Worm (Caenorhabditis elegans) whole organism, L1 larva: Measurements from ENCODE around the gene ssq-3.

Source experiments
- C04F5.9 ChIP-seq: sonication (generic microtip); optimal IDR thresholded peaks from 2 replicates; lab custom pipeline; 2016; ENCODE audit warnings: missing genetic modification characterization, missing compliant biosample characterization
- C34B4.2 ChIP-seq: sonication (generic microtip); optimal IDR thresholded peaks from 2 replicates; lab custom pipeline; 2017; ENCODE audit warnings: mild to moderate bottlenecking, missing genetic modification characterization, missing compliant biosample characterization
- F16B12.6 ChIP-seq: fragments of 150-350 bp; optimal IDR thresholded peaks from 2 replicates; lab custom pipeline; 2014; ENCODE audit warnings: missing biosample characterization, missing genetic modification characterization
- Y116A8C.19 ChIP-seq: sonication (generic microtip); optimal IDR thresholded peaks from 2 replicates; lab custom pipeline; 2016; ENCODE audit warnings: missing compliant biosample characterization, missing genetic modification characterization, borderline replicate concordance
- alr-1 ChIP-seq: fragments of 200-800 bp; sonication (Bioruptor generic); optimal IDR thresholded peaks from 2 replicates; lab custom pipeline; 2018; ENCODE audit warnings: borderline replicate concordance, mild to moderate bottlenecking, missing genetic modification characterization, missing compliant biosample characterization
- blmp-1 ChIP-seq: fragments of 150-350 bp; optimal IDR thresholded peaks from 2 replicates; lab custom pipeline; 2014; ENCODE audit warnings: missing biosample characterization, missing genetic modification characterization
- ceh-8 ChIP-seq: fragments of 200-800 bp; sonication (Bioruptor generic); optimal IDR thresholded peaks from 2 replicates; lab custom pipeline; 2018; ENCODE audit warnings: mild to moderate bottlenecking, missing genetic modification characterization, moderate library complexity, missing compliant biosample characterization
- dpl-1 ChIP-seq, 3 experiments: fragments of 150-350 bp in 2 of 3; sonication (generic microtip) in 1 of 3; optimal IDR thresholded peaks; 2 replicates each; lab custom pipeline; 2014 to 2017; ENCODE audit warnings: missing biosample characterization in 3 of 3, missing genetic modification characterization in 3 of 3, missing genetic modification reagents in 3 of 3
- efl-1 ChIP-seq, 4 experiments: fragments of 150-350 bp; optimal IDR thresholded peaks in 3 of 4; peaks in 1 of 4; 1 replicate in 1 of 4; 2 replicates in 3 of 4; lab custom pipeline; 2014; ENCODE audit warnings: missing biosample characterization in 2 of 4, missing genetic modification characterization in 2 of 4, missing genetic modification reagents in 2 of 4
- efl-3 ChIP-seq: fragments of 200-800 bp; sonication (Bioruptor generic); optimal IDR thresholded peaks from 2 replicates; lab custom pipeline; 2018; ENCODE audit warnings: mild to moderate bottlenecking, missing genetic modification characterization, missing compliant biosample characterization
- egl-13 ChIP-seq: sonication (generic microtip); optimal IDR thresholded peaks from 2 replicates; lab custom pipeline; 2016; ENCODE audit warnings: missing genotype, missing genetic modification reagents, missing genetic modification characterization, missing compliant biosample characterization
- egl-27 ChIP-seq, 2 experiments: fragments of 150-350 bp in 1 of 2; sonication (generic microtip); optimal IDR thresholded peaks; 3 replicates each; lab custom pipeline; 2017 to 2018; ENCODE audit warnings: missing biosample characterization in 2 of 2, missing genetic modification characterization in 2 of 2, missing genetic modification reagents in 2 of 2
- elt-2 ChIP-seq: sonication (generic microtip); optimal IDR thresholded peaks from 2 replicates; lab custom pipeline; 2016; ENCODE audit warnings: missing genetic modification characterization, mild to moderate bottlenecking, inconsistent platforms, missing compliant biosample characterization, missing genetic modification reagents
- elt-3 ChIP-seq, 6 experiments: fragments of 150-350 bp in 1 of 6; sonication (generic microtip); optimal IDR thresholded peaks; 2 replicates each; lab custom pipeline; 2017 to 2018; ENCODE audit warnings: missing biosample characterization in 6 of 6, missing genetic modification characterization in 6 of 6, inconsistent platforms in 1 of 6
- ets-5 ChIP-seq: fragments of 200-800 bp; sonication (Bioruptor generic); IDR thresholded peaks from 2 replicates; pipeline ENCODE4 v1.3.6; 2022; ENCODE audit warnings: missing genetic modification characterization, missing compliant biosample characterization
- fkh-4 ChIP-seq: sonication (generic microtip); optimal IDR thresholded peaks from 2 replicates; lab custom pipeline; 2016; ENCODE audit warnings: missing compliant biosample characterization, missing genetic modification characterization, borderline replicate concordance
- fos-1 ChIP-seq: fragments of 150-350 bp; optimal IDR thresholded peaks from 2 replicates; lab custom pipeline; 2014; ENCODE audit warnings: missing biosample characterization, missing genetic modification characterization
- grh-1 ChIP-seq: fragments of 200-800 bp; sonication (Bioruptor generic); IDR thresholded peaks from 2 replicates; pipeline ENCODE4 v1.3.6; 2022; ENCODE audit warnings: missing genetic modification reagents, missing genetic modification characterization, missing compliant biosample characterization
- hlh-17 ChIP-seq: fragments of 200-800 bp; sonication (Bioruptor generic); optimal IDR thresholded peaks from 2 replicates; lab custom pipeline; 2018; ENCODE audit warnings: missing genetic modification characterization, mild to moderate bottlenecking, missing compliant biosample characterization, moderate library complexity, borderline replicate concordance
- isw-1 ChIP-seq: fragments of 200-800 bp; sonication (Bioruptor generic); IDR thresholded peaks from 2 replicates; pipeline ENCODE4 v1.3.6; 2022; ENCODE audit warnings: missing genetic modification characterization, missing compliant biosample characterization
- jun-1 ChIP-seq: fragments of 150-350 bp; optimal IDR thresholded peaks from 2 replicates; lab custom pipeline; 2014; ENCODE audit warnings: missing biosample characterization, missing genetic modification reagents, missing genetic modification characterization
- lin-13 ChIP-seq: fragments of 150-350 bp; optimal IDR thresholded peaks from 2 replicates; lab custom pipeline; 2014; ENCODE audit warnings: missing biosample characterization, missing genetic modification reagents, missing genetic modification characterization
- lin-14 ChIP-seq: fragments of 200-800 bp; sonication (Bioruptor generic); optimal IDR thresholded peaks from 2 replicates; lab custom pipeline; 2018; ENCODE audit warnings: mild to moderate bottlenecking, missing genetic modification characterization, moderate library complexity, missing compliant biosample characterization
- lin-15B ChIP-seq: fragments of 150-350 bp; sonication (generic microtip); optimal IDR thresholded peaks from 3 replicates; lab custom pipeline; 2014; ENCODE audit warnings: missing biosample characterization, missing genetic modification characterization
- lin-35 ChIP-seq, 2 experiments: fragments of 150-350 bp; optimal IDR thresholded peaks; 2 replicates each; lab custom pipeline; 2014; ENCODE audit warnings: missing biosample characterization in 2 of 2, missing genetic modification characterization in 2 of 2, missing genetic modification reagents in 2 of 2
- lin-39 ChIP-seq: fragments of 150-350 bp; optimal IDR thresholded peaks from 2 replicates; lab custom pipeline; 2014; ENCODE audit warnings: missing biosample characterization, missing genetic modification reagents, missing genetic modification characterization
- lsy-2 ChIP-seq, 2 experiments: fragments of 150-350 bp; optimal IDR thresholded peaks; 2 replicates each; lab custom pipeline; 2014; ENCODE audit warnings: missing biosample characterization in 2 of 2, missing genetic modification characterization in 2 of 2
- mdl-1 ChIP-seq, 2 experiments: fragments of 150-350 bp; optimal IDR thresholded peaks; 2 replicates each; lab custom pipeline; 2014 to 2017; ENCODE audit warnings: missing biosample characterization in 2 of 2, missing genetic modification characterization in 2 of 2, inconsistent platforms in 1 of 2
- mef-2 ChIP-seq: fragments of 150-350 bp; optimal IDR thresholded peaks from 2 replicates; lab custom pipeline; 2014; ENCODE audit warnings: missing biosample characterization, missing genetic modification characterization
- nhr-12 ChIP-seq: sonication (generic microtip); optimal IDR thresholded peaks from 2 replicates; lab custom pipeline; 2017; ENCODE audit warnings: missing biosample characterization, missing genetic modification characterization
- nhr-20 ChIP-seq: sonication (generic microtip); optimal IDR thresholded peaks from 2 replicates; lab custom pipeline; 2016; ENCODE audit warnings: mild to moderate bottlenecking, missing genetic modification characterization, missing compliant biosample characterization
- nhr-47 ChIP-seq: sonication (generic microtip); optimal IDR thresholded peaks from 2 replicates; lab custom pipeline; 2016; ENCODE audit warnings: mild to moderate bottlenecking, missing genetic modification characterization, moderate library complexity, missing compliant biosample characterization
- nhr-71 ChIP-seq: sonication (generic microtip); optimal IDR thresholded peaks from 2 replicates; lab custom pipeline; 2016; ENCODE audit warnings: mild to moderate bottlenecking, missing genetic modification characterization, moderate library complexity, missing compliant biosample characterization
- nhr-84 ChIP-seq: sonication (generic microtip); optimal IDR thresholded peaks from 2 replicates; lab custom pipeline; 2017; ENCODE audit warnings: missing biosample characterization, missing genetic modification characterization
- nhr-90 ChIP-seq: sonication (generic microtip); optimal IDR thresholded peaks from 2 replicates; lab custom pipeline; 2016; ENCODE audit warnings: mild to moderate bottlenecking, missing genetic modification characterization, missing compliant biosample characterization; ENCODE audit not compliant: poor library complexity
- pax-3 ChIP-seq: fragments of 200-800 bp; sonication (Bioruptor generic); optimal IDR thresholded peaks from 2 replicates; lab custom pipeline; 2018; ENCODE audit warnings: mild to moderate bottlenecking, missing genetic modification characterization, moderate library complexity, missing compliant biosample characterization
- pqm-1 ChIP-seq: sonication (generic microtip); optimal IDR thresholded peaks from 3 replicates; lab custom pipeline; 2017; ENCODE audit warnings: missing biosample characterization, missing genetic modification characterization
- skn-1 ChIP-seq: fragments of 150-350 bp; optimal IDR thresholded peaks from 2 replicates; lab custom pipeline; 2014; ENCODE audit warnings: missing biosample characterization, missing genetic modification characterization
- snpc-4 ChIP-seq: fragments of 150-350 bp; optimal IDR thresholded peaks from 2 replicates; lab custom pipeline; 2014; ENCODE audit warnings: missing biosample characterization, missing genetic modification characterization
- snu-23 ChIP-seq: sonication (generic microtip); optimal IDR thresholded peaks from 2 replicates; lab custom pipeline; 2016; ENCODE audit warnings: missing genetic modification characterization, missing compliant biosample characterization
- sox-4 ChIP-seq: sonication (generic microtip); optimal IDR thresholded peaks from 2 replicates; lab custom pipeline; 2016; ENCODE audit warnings: missing genetic modification characterization, missing compliant biosample characterization
- sptf-1 ChIP-seq: fragments of 150-350 bp; optimal IDR thresholded peaks from 2 replicates; lab custom pipeline; 2014; ENCODE audit warnings: missing biosample characterization, missing genetic modification characterization
- swsn-7 ChIP-seq: sonication (generic microtip); optimal IDR thresholded peaks from 2 replicates; lab custom pipeline; 2016; ENCODE audit warnings: missing genetic modification characterization, missing compliant biosample characterization
- tbx-2 ChIP-seq: sonication (generic microtip); optimal IDR thresholded peaks from 2 replicates; lab custom pipeline; 2016; ENCODE audit warnings: missing genetic modification characterization, missing compliant biosample characterization
- unc-130 ChIP-seq: fragments of 150-350 bp; optimal IDR thresholded peaks from 2 replicates; lab custom pipeline; 2017; ENCODE audit warnings: missing biosample characterization, missing genetic modification characterization, inconsistent platforms
- unc-62 ChIP-seq: fragments of 150-350 bp; optimal IDR thresholded peaks from 2 replicates; lab custom pipeline; 2014; ENCODE audit warnings: missing biosample characterization, missing genetic modification reagents, missing genetic modification characterization
- unc-86 ChIP-seq: sonication (generic microtip); optimal IDR thresholded peaks from 2 replicates; lab custom pipeline; 2016; ENCODE audit warnings: missing genetic modification characterization, missing compliant biosample characterization
- unc-98 ChIP-seq: fragments of 200-800 bp; sonication (Bioruptor generic); IDR thresholded peaks from 2 replicates; pipeline ENCODE4 v1.3.6; 2022; ENCODE audit warnings: missing genetic modification characterization, missing compliant biosample characterization
- xbp-1 ChIP-seq: sonication (generic microtip); optimal IDR thresholded peaks from 2 replicates; lab custom pipeline; 2016; ENCODE audit warnings: missing genetic modification characterization, missing compliant biosample characterization
- zag-1 ChIP-seq: fragments of 150-350 bp; optimal IDR thresholded peaks from 2 replicates; lab custom pipeline; 2014; ENCODE audit warnings: missing biosample characterization, missing genetic modification characterization

Gene ssq-3

ce11 chrIV:7131780-7132179 lies 20.4 kb downstream of the ssq-3 start, which contains the start of gene grsp-3 (continued):
- TF ChIP-seq unc-86 (tag; lab: Kevin White, UChicago) (no peak), lin-14 (GFP tag; lab: Kevin White, UChicago) (peak; percentile 60), pqm-1 (tag; lab: Kevin White, UChicago) (no peak), tbx-2 (peak; percentile 18), lin-39 (no peak), mef-2 (tag; lab: Kevin White, UChicago) (no peak), jun-1 (tag; lab: Kevin White, UChicago) (no peak), snu-23 (GFP tag; lab: Kevin White, UChicago) (peak; percentile 57), nhr-20 (peak; percentile 60), unc-62 (GFP tag; lab: Kevin White, UChicago) (no peak), efl-3 (GFP tag; lab: Kevin White, UChicago) (no peak), nhr-90 (tag; lab: Kevin White, UChicago) (no peak), ceh-8 (GFP tag; lab: Kevin White, UChicago) (no peak), sptf-1 (no peak), elt-2 (tag; lab: Kevin White, UChicago) (no peak), blmp-1 (tag; lab: Kevin White, UChicago) (peak; percentile 80), C04F5.9 (tag; lab: Kevin White, UChicago) (no peak), alr-1 (no peak), fkh-4 (tag; lab: Kevin White, UChicago) (no peak), Y116A8C.19 (tag; lab: Kevin White, UChicago) (no peak), grh-1 (GFP tag; lab: Robert Waterston, UW) (no peak), ets-5 (GFP tag; lab: Robert Waterston, UW) (no peak), egl-27 (tag; optimal IDR thresholded peaks at IDR 0.05; lab: Kevin White, UChicago) (no peak), zag-1 (tag; lab: Kevin White, UChicago) (no peak), C34B4.2 (tag; lab: Kevin White, UChicago) (no peak), snpc-4 (tag; lab: Kevin White, UChicago) (no peak), egl-13 (no peak), lin-15B (no peak), sox-4 (tag; lab: Kevin White, UChicago) (no peak), lin-13 (no peak), hlh-17 (GFP tag; lab: Kevin White, UChicago) (no peak), isw-1 (GFP tag; lab: Robert Waterston, UW) (no peak), nhr-84 (tag; lab: Kevin White, UChicago) (no peak), skn-1 (tag; lab: Kevin White, UChicago) (no peak), nhr-12 (tag; lab: Kevin White, UChicago) (no peak), elt-3 (tag; optimal IDR thresholded peaks at IDR 0.05; lab: Kevin White, UChicago) (peak in 2 of 6 experiments; percentile 59 to 95), xbp-1 (no peak), unc-130 (peak; percentile 39), mdl-1 (tag; optimal IDR thresholded peaks at IDR 0.05; lab: Kevin White, UChicago) (peak in 1 of 2 experiments; percentile 32), pax-3 (tag; lab: Kevin White, UChicago) (no peak)

ce11 chrIV:7133140-7133539 lies 21.7 kb downstream of the ssq-3 start, which contains the start of gene cyn-12:
TSS of gene cyn-12 (minus strand) at chrIV:7133217.
- no peak for TF ChIP-seq fos-1
- peak; percentile 11 for TF ChIP-seq lin-14 (GFP tag; lab: Kevin White, UChicago)
- peak in 2 of 3 experiments; percentile 48 to 58 for TF ChIP-seq dpl-1 (GFP tag; optimal IDR thresholded peaks at IDR 0.05; lab: Kevin White, UChicago)
- peak; percentile 52 for TF ChIP-seq unc-130
- TF ChIP-seq lin-15B, result peak; percentile 7
- peak; percentile 41 to 55 for TF ChIP-seq lsy-2 (tag; optimal IDR thresholded peaks at IDR 0.05; lab: Kevin White, UChicago)
- no peak for TF ChIP-seq sox-4 (tag; lab: Kevin White, UChicago)
- no peak for TF ChIP-seq jun-1 (tag; lab: Kevin White, UChicago)
- TF ChIP-seq tbx-2, result peak; percentile 6
- peak; percentile 31 for TF ChIP-seq swsn-7 (tag; lab: Kevin White, UChicago)
- TF ChIP-seq nhr-47 (tag; lab: Kevin White, UChicago), result peak; percentile 52
- TF ChIP-seq lin-35 (GFP tag; optimal IDR thresholded peaks at IDR 0.05; lab: Kevin White, UChicago), result peak; percentile 19 to 46
- TF ChIP-seq xbp-1, result no peak
- peak; percentile 38 for TF ChIP-seq nhr-20
- peak; percentile 85 for TF ChIP-seq F16B12.6 (tag; lab: Kevin White, UChicago)
- TF ChIP-seq nhr-71 (tag; lab: Kevin White, UChicago), result peak; percentile 56
- TF ChIP-seq efl-1 (optimal IDR thresholded peaks at IDR 0.05; lab: Kevin White, UChicago), result peak; percentile 15 to 52
- peak; percentile 52 to 93 for TF ChIP-seq efl-1 (GFP tag; optimal IDR thresholded peaks at IDR 0.05 in 1 of 2; lab: Kevin White, UChicago)
- no peak for TF ChIP-seq skn-1 (tag; lab: Kevin White, UChicago)
- TF ChIP-seq Y116A8C.19 (tag; lab: Kevin White, UChicago), result no peak
- no peak for TF ChIP-seq unc-98 (GFP tag; lab: Robert Waterston, UW)
- peak; percentile 55 for TF ChIP-seq snu-23 (GFP tag; lab: Kevin White, UChicago)
